Worm (Caenorhabditis elegans) whole organism, L4 larva: ENCODE measurements around the gene pmpl-1.

Source experiments
- D1046.2 ChIP-seq: fragments of 200-800 bp; sonication (Bioruptor generic); IDR thresholded peaks from 2 replicates; pipeline ENCODE4 v1.3.6; 2022; ENCODE audit warnings: missing genetic modification characterization, missing compliant biosample characterization
- F10B5.3 ChIP-seq: sonication (generic microtip); optimal IDR thresholded peaks from 2 replicates; lab custom pipeline; 2016; ENCODE audit warnings: mild to moderate bottlenecking, missing genetic modification characterization, missing compliant biosample characterization
- F37D6.2 ChIP-seq: sonication (generic microtip); optimal IDR thresholded peaks from 2 replicates; lab custom pipeline; 2016; ENCODE audit warnings: mild to moderate bottlenecking, missing genetic modification characterization, missing compliant biosample characterization
- F44E2.7 ChIP-seq: fragments of 200-800 bp; sonication (Bioruptor generic); IDR thresholded peaks from 2 replicates; pipeline ENCODE4 v2.1.2; 2022; ENCODE audit warnings: missing genetic modification characterization, missing compliant biosample characterization
- F49E8.2 ChIP-seq: sonication (generic microtip); optimal IDR thresholded peaks from 2 replicates; lab custom pipeline; 2016; ENCODE audit warnings: missing compliant biosample characterization, mild to moderate bottlenecking, missing genetic modification characterization, borderline replicate concordance
- Y105C5A.15 ChIP-seq: fragments of 200-800 bp; sonication (Bioruptor generic); IDR thresholded peaks from 2 replicates; pipeline ENCODE4 v1.3.6; 2022; ENCODE audit warnings: missing genetic modification characterization, missing compliant biosample characterization
- ZK337.2 ChIP-seq: fragments of 200-800 bp; sonication (Bioruptor generic); IDR thresholded peaks from 2 replicates; pipeline ENCODE4 v1.3.6; 2022; ENCODE audit warnings: missing genetic modification reagents, missing genetic modification characterization, missing compliant biosample characterization
- ZK546.5 ChIP-seq, 2 experiments: sonication (generic microtip); optimal IDR thresholded peaks; 2 replicates each; lab custom pipeline; 2017; ENCODE audit warnings: missing biosample characterization in 2 of 2, missing genetic modification characterization in 2 of 2
- aha-1 ChIP-seq: fragments of 150-350 bp; peaks from one replicate; lab custom pipeline; 2014; ENCODE audit warnings: missing biosample characterization, missing genetic modification characterization
- ceh-44 ChIP-seq: fragments of 200-800 bp; sonication (Bioruptor generic); IDR thresholded peaks from 2 replicates; pipeline ENCODE4 v1.3.6; 2022; ENCODE audit warnings: missing genetic modification reagents, missing genetic modification characterization, missing compliant biosample characterization
- ces-1 ChIP-seq: fragments of 150-350 bp; sonication (generic microtip); optimal IDR thresholded peaks from 4 replicates; lab custom pipeline; 2014; ENCODE audit warnings: missing biosample characterization, missing genetic modification reagents, missing genetic modification characterization
- cey-2 ChIP-seq: sonication (generic microtip); optimal IDR thresholded peaks from 3 replicates; lab custom pipeline; 2017; ENCODE audit warnings: missing genetic modification characterization, mild to moderate bottlenecking, missing compliant biosample characterization, antibody characterized with exemption, borderline replicate concordance; ENCODE audit not compliant: insufficient read depth
- ctbp-1 ChIP-seq: fragments of 200-800 bp; sonication (Bioruptor generic); IDR thresholded peaks from 2 replicates; pipeline ENCODE4 v1.3.6; 2022; ENCODE audit warnings: missing genetic modification reagents, missing genetic modification characterization, missing compliant biosample characterization
- daf-12 ChIP-seq: fragments of 150-350 bp; optimal IDR thresholded peaks from 2 replicates; lab custom pipeline; 2014; ENCODE audit warnings: missing biosample characterization, missing genetic modification reagents, missing genetic modification characterization
- daf-19 ChIP-seq: fragments of 200-800 bp; sonication (Bioruptor generic); conservative IDR thresholded peaks from 2 replicates; pipeline ENCODE4 v1.3.6; 2022; ENCODE audit warnings: missing genetic modification characterization, missing compliant biosample characterization
- dve-1 ChIP-seq: sonication (generic microtip); optimal IDR thresholded peaks from 2 replicates; lab custom pipeline; 2017; ENCODE audit warnings: antibody characterized with exemption, mild to moderate bottlenecking, missing genetic modification characterization, missing compliant biosample characterization; ENCODE audit not compliant: insufficient read depth
- fkh-10 ChIP-seq: fragments of 150-350 bp; optimal IDR thresholded peaks from 2 replicates; lab custom pipeline; 2014; ENCODE audit warnings: missing biosample characterization, missing genetic modification reagents, missing genetic modification characterization
- gei-8 ChIP-seq: fragments of 200-800 bp; sonication (Bioruptor generic); optimal IDR thresholded peaks from 2 replicates; lab custom pipeline; 2018; ENCODE audit warnings: mild to moderate bottlenecking, missing genetic modification characterization, missing compliant biosample characterization
- hif-1 ChIP-seq, 2 experiments: sonication (generic microtip); optimal IDR thresholded peaks; 2 replicates each; lab custom pipeline; 2016 to 2017; ENCODE audit warnings: missing compliant biosample characterization in 2 of 2, missing genetic modification characterization in 2 of 2, missing genetic modification reagents in 2 of 2, missing genotype in 2 of 2, mild to moderate bottlenecking in 1 of 2
- lin-15B ChIP-seq: fragments of 150-350 bp; sonication (generic microtip); optimal IDR thresholded peaks from 3 replicates; lab custom pipeline; 2014; ENCODE audit warnings: missing biosample characterization, missing genetic modification characterization
- mes-2 ChIP-seq: sonication (generic microtip); optimal IDR thresholded peaks from 2 replicates; lab custom pipeline; 2016; ENCODE audit warnings: missing genotype, mild to moderate bottlenecking, missing genetic modification characterization, missing compliant biosample characterization; ENCODE audit not compliant: poor library complexity, severe bottlenecking
- mxl-2 ChIP-seq: fragments of 200-800 bp; sonication (Bioruptor generic); conservative IDR thresholded peaks from 2 replicates; pipeline ENCODE4 v1.3.6; 2022; ENCODE audit warnings: missing genetic modification reagents, missing genetic modification characterization, missing compliant biosample characterization
- nhr-28 ChIP-seq: fragments of 150-350 bp; optimal IDR thresholded peaks from 2 replicates; lab custom pipeline; 2014; ENCODE audit warnings: missing biosample characterization, missing genetic modification characterization
- nhr-48 ChIP-seq: sonication (generic microtip); optimal IDR thresholded peaks from 2 replicates; lab custom pipeline; 2016; ENCODE audit warnings: mild to moderate bottlenecking, missing genetic modification characterization, missing compliant biosample characterization
- nhr-6 ChIP-seq: fragments of 150-350 bp; optimal IDR thresholded peaks from 2 replicates; lab custom pipeline; 2014; ENCODE audit warnings: missing biosample characterization, missing genetic modification characterization
- pha-4 ChIP-seq, 2 experiments: fragments of 150-350 bp in 1 of 2; fragments of 200-800 bp in 1 of 2; sonication (Bioruptor generic) in 1 of 2; IDR thresholded peaks in 1 of 2; optimal IDR thresholded peaks in 1 of 2; 2 replicates each; pipeline versions ENCODE4 v1.3.6 to Lab custom; 2014 to 2022; ENCODE audit warnings: missing genetic modification characterization in 2 of 2, missing genetic modification reagents in 2 of 2, missing biosample characterization in 1 of 2, missing compliant biosample characterization in 1 of 2
- pqm-1 ChIP-seq: sonication (generic microtip); optimal IDR thresholded peaks from 2 replicates; lab custom pipeline; 2017; ENCODE audit warnings: missing biosample characterization, missing genetic modification characterization
- rbr-2 ChIP-seq: sonication (generic microtip); optimal IDR thresholded peaks from 2 replicates; lab custom pipeline; 2016; ENCODE audit warnings: missing genotype, missing genetic modification characterization, missing compliant biosample characterization
- snpc-4 ChIP-seq: fragments of 150-350 bp; optimal IDR thresholded peaks from 2 replicates; lab custom pipeline; 2014; ENCODE audit warnings: missing biosample characterization, missing genetic modification characterization
- spr-3 ChIP-seq: fragments of 200-800 bp; sonication (Bioruptor generic); optimal IDR thresholded peaks from 2 replicates; lab custom pipeline; 2018; ENCODE audit warnings: mild to moderate bottlenecking, missing genetic modification characterization, missing compliant biosample characterization
- ztf-7 ChIP-seq: fragments of 150-350 bp; optimal IDR thresholded peaks from 2 replicates; lab custom pipeline; 2014; ENCODE audit warnings: missing biosample characterization, missing genetic modification characterization

Gene pmpl-1

DNA sequence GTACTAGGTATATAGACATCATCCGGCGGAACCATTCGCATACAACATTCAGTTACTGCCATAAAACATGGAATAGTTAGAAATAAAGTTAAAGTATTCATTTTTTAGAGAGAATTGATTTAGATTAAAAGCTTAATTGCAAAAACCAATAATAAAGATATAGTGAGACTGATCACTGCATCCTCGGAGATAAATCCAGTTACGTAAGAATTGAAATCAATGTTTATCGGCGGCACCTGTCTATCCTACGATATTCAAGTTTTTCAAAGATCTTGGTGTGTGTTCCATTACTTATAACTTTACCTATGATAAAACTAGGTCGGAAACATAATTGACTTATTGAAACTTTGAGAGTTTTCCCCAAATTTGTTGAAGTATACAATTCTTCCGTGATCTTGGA is 28.5 kb upstream of the pmpl-1 start, which contains the start of gene T14G12.6 (continued):
- TF ChIP-seq ces-1 (GFP tag; lab: Kevin White, UChicago) (no peak), daf-19 (GFP tag; lab: Robert Waterston, UW) (no peak), nhr-28 (tag; lab: Kevin White, UChicago) (no peak), ZK337.2 (GFP tag; lab: Robert Waterston, UW) (no peak)

ce11 chrX:3759820-3760219 is 28.0 kb upstream of the pmpl-1 start:
- 0 out of 2 replicates have a peak, but pooled peaks have one; percentile 34 for TF ChIP-seq D1046.2
- no peak for TF ChIP-seq pqm-1 (tag; lab: Kevin White, UChicago)
- TF ChIP-seq ztf-7 (tag; lab: Kevin White, UChicago), result no peak
- no peak for TF ChIP-seq ctbp-1
- no peak for TF ChIP-seq daf-12 (tag; lab: Kevin White, UChicago)
- TF ChIP-seq pha-4 (GFP tag; IDR thresholded peaks at IDR 0.05; lab: Robert Waterston, UW), result no peak
- TF ChIP-seq pha-4 (tag; optimal IDR thresholded peaks at IDR 0.05; lab: Kevin White, UChicago), result no peak
- no peak for TF ChIP-seq ZK546.5 (tag; optimal IDR thresholded peaks at IDR 0.05; lab: Kevin White, UChicago)
- no peak for TF ChIP-seq lin-15B
- 0 out of 2 replicates have a peak, but pooled peaks have one; percentile 16 for TF ChIP-seq mxl-2 (GFP tag; lab: Robert Waterston, UW)
- TF ChIP-seq ceh-44 (GFP tag; lab: Robert Waterston, UW), result no peak

ce11 chrX:3762410-3762809 is 25.4 kb upstream of the pmpl-1 start, which contains the start of gene T14G12.11:
Gene T14G12.11, minus strand, starts transcription at chrX:3762547.
- TF ChIP-seq aha-1 (tag; lab: Kevin White, UChicago) (peak; percentile 91), Y105C5A.15 (GFP tag; lab: Robert Waterston, UW) (no peak)
- TF ChIP-seq, all 104 proteins: peak for 1

- TF ChIP-seq F37D6.2 (no peak), F10B5.3 (tag; lab: Kevin White, UChicago) (no peak), mes-2 (tag; lab: Kevin White, UChicago) (no peak), hif-1 (tag; optimal IDR thresholded peaks at IDR 0.05; lab: Kevin White, UChicago) (no peak), F44E2.7 (GFP tag; lab: Robert Waterston, UW) (no peak), snpc-4 (tag; lab: Kevin White, UChicago) (no peak), spr-3 (GFP tag; lab: Kevin White, UChicago) (no peak), daf-12 (tag; lab: Kevin White, UChicago) (no peak), rbr-2 (tag; lab: Kevin White, UChicago) (no peak), ctbp-1 (no peak)
Observed at ce11 chrX:3764295-3764694, 23.5 kb upstream of the pmpl-1 start, which contains the start of gene F47B7.3. Gene F47B7.3, minus strand, starts transcription at chrX:3764395.

DNA sequence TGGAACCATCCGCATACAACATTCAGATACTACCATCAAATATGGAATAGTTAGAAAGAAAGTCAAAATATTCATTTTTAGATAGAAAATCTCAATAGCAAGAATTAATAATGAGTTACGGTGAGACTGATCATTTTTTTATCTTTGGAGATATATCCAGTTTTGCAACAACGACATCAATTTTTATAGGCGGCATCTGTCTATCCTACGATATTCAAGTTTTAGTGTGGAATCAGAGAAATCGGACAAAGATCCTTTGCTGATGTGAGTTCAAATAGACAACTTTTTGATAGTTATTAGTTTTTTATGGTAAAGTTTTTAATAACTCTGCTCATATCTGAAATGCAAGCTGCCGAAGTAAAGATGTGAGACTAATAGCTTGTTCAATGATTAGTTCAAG is 21.3 kb upstream of the pmpl-1 start, which contains the start of gene F47B7.4:
TSS of gene F47B7.4 (minus strand) at position 101 of the 400 bp plus-strand sequence.
- TF ChIP-seq F49E8.2 (no peak), nhr-6 (tag; lab: Kevin White, UChicago) (no peak), gei-8 (GFP tag; lab: Kevin White, UChicago) (no peak), mes-2 (tag; lab: Kevin White, UChicago) (no peak), pha-4 (GFP tag; IDR thresholded peaks at IDR 0.05; lab: Robert Waterston, UW) (no peak), pha-4 (tag; optimal IDR thresholded peaks at IDR 0.05; lab: Kevin White, UChicago) (no peak), cey-2 (tag; lab: Kevin White, UChicago) (no peak), ZK337.2 (GFP tag; lab: Robert Waterston, UW) (no peak), nhr-48 (no peak), Y105C5A.15 (GFP tag; lab: Robert Waterston, UW) (no peak), fkh-10 (GFP tag; lab: Kevin White, UChicago) (no peak), dve-1 (tag; lab: Kevin White, UChicago) (no peak)
- TF ChIP-seq, all 104 proteins: peak for 0
